Worm (Caenorhabditis elegans): ENCODE measurements around the gene C40C9.4.

DNA sequence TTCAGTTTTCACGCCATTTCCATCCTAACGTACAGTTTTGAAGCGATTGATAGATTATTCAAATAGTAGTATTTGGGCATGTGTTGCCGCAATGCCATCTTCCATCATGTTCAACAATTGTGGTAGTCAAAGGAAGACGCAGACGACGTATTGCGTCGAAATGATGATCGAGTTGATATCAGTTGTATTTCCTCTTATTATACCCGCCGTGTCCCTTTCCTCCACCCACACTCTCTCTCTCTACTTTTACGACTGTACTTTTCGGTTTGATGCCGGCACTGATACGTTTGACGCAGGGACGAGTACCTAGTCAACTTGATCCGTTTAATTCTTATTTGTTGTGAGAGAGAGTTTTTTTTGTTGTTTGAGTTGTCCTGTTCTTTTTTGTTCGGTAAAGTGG lies 21.7 kb downstream of the C40C9.4 start:
- TF ChIP-seq pqm-1 (tag; optimal IDR thresholded peaks at IDR 0.05) (no peak), sox-4 (tag; optimal IDR thresholded peaks at IDR 0.05) (no peak), lin-11 (tag; optimal IDR thresholded peaks at IDR 0.05) (no peak), ama-1 (optimal IDR thresholded peaks at IDR 0.05) (no peak), ceh-14 (tag; optimal IDR thresholded peaks at IDR 0.05) (no peak), unc-55 (GFP tag; optimal IDR thresholded peaks at IDR 0.05) (no peak), ceh-31 (tag; optimal IDR thresholded peaks at IDR 0.05) (no peak), che-1 (tag; optimal IDR thresholded peaks at IDR 0.05) (no peak), Y22D7AL.16 (tag; optimal IDR thresholded peaks at IDR 0.05) (no peak), ets-4 (tag; optimal IDR thresholded peaks at IDR 0.05) (no peak), hlh-6 (tag; optimal IDR thresholded peaks at IDR 0.05) (no peak), ceh-9 (tag; optimal IDR thresholded peaks at IDR 0.05) (no peak)

All from whole organism, late embryonic.